Fruit fly (Drosophila melanogaster) whole organism: ENCODE measurements around the gene CG3679.

Experiments
- Dll ChIP-seq: fragments of >200 bp; optimal IDR thresholded peaks from 2 replicates; lab custom pipeline; 2017
- pan ChIP-seq: fragments of >200 bp; optimal IDR thresholded peaks from 2 replicates; lab custom pipeline; 2017
- usp ChIP-seq: fragments of >200 bp; optimal IDR thresholded peaks from 2 replicates; lab custom pipeline; 2017; ENCODE audit warnings: missing biosample characterization, missing genetic modification characterization, mixed read lengths

dm6 chrX:16277878-16278506 is 25.7 kb upstream of the CG3679 start, which contains the start of gene eas:
- TF ChIP-seq pan (lab: Kevin White, UChicago) = no peak
- no peak for TF ChIP-seq Dll (lab: Kevin White, UChicago)
- TF ChIP-seq usp = no peak
